Worm (Caenorhabditis elegans) whole organism, L4 larva: Measurements from ENCODE around the gene F33G12.7.
A peak's percentile ranks its signal among the peaks of the same experiment; 100 is the strongest.

Source experiments
- F10B5.3 ChIP-seq: sonication (generic microtip); optimal IDR thresholded peaks from 2 replicates; lab custom pipeline; 2016; ENCODE audit warnings: mild to moderate bottlenecking, missing genetic modification characterization, missing compliant biosample characterization
- F37D6.2 ChIP-seq: sonication (generic microtip); optimal IDR thresholded peaks from 2 replicates; lab custom pipeline; 2016; ENCODE audit warnings: mild to moderate bottlenecking, missing genetic modification characterization, missing compliant biosample characterization
- T20F7.1 ChIP-seq: fragments of 200-800 bp; sonication (Bioruptor generic); optimal IDR thresholded peaks from 2 replicates; lab custom pipeline; 2018; ENCODE audit warnings: mild to moderate bottlenecking, missing genetic modification characterization, missing compliant biosample characterization
- T26A8.4 ChIP-seq: fragments of 200-800 bp; sonication (Bioruptor generic); IDR thresholded peaks from 2 replicates; pipeline ENCODE4 v1.3.6; 2022; ENCODE audit warnings: missing genetic modification characterization, missing compliant biosample characterization
- ZK337.2 ChIP-seq: fragments of 200-800 bp; sonication (Bioruptor generic); IDR thresholded peaks from 2 replicates; pipeline ENCODE4 v1.3.6; 2022; ENCODE audit warnings: missing genetic modification reagents, missing genetic modification characterization, missing compliant biosample characterization
- ZK546.5 ChIP-seq, 2 experiments: sonication (generic microtip); optimal IDR thresholded peaks; 2 replicates each; lab custom pipeline; 2017; ENCODE audit warnings: missing biosample characterization in 2 of 2, missing genetic modification characterization in 2 of 2
- aha-1 ChIP-seq: fragments of 150-350 bp; peaks from one replicate; lab custom pipeline; 2014; ENCODE audit warnings: missing biosample characterization, missing genetic modification characterization
- ama-1 ChIP-seq: fragments of 150-350 bp; optimal IDR thresholded peaks from 2 replicates; lab custom pipeline; 2014; ENCODE audit warnings: inconsistent platforms, mixed read lengths
- arid-1 ChIP-seq: fragments of 200-800 bp; sonication (Bioruptor generic); conservative IDR thresholded peaks from 2 replicates; pipeline ENCODE4 v1.3.6; 2022; ENCODE audit warnings: missing genetic modification reagents, missing genetic modification characterization, missing compliant biosample characterization
- ceh-28 ChIP-seq: fragments of 150-350 bp; optimal IDR thresholded peaks from 2 replicates; lab custom pipeline; 2014; ENCODE audit warnings: missing biosample characterization, missing genetic modification reagents, missing genetic modification characterization
- dmd-6 ChIP-seq: fragments of 200-800 bp; sonication (Bioruptor generic); IDR thresholded peaks from 2 replicates; pipeline ENCODE4 v1.3.6; 2022; ENCODE audit warnings: missing genetic modification reagents, missing genetic modification characterization, missing compliant biosample characterization
- dmd-8 ChIP-seq: fragments of 200-800 bp; sonication (Bioruptor generic); IDR thresholded peaks from 2 replicates; pipeline ENCODE4 v1.3.6; 2022; ENCODE audit warnings: missing genetic modification characterization, missing compliant biosample characterization
- dpl-1 ChIP-seq: fragments of 150-350 bp; optimal IDR thresholded peaks from 2 replicates; lab custom pipeline; 2014; ENCODE audit warnings: missing biosample characterization, missing genetic modification reagents, missing genetic modification characterization
- dve-1 ChIP-seq: sonication (generic microtip); optimal IDR thresholded peaks from 2 replicates; lab custom pipeline; 2017; ENCODE audit warnings: antibody characterized with exemption, mild to moderate bottlenecking, missing genetic modification characterization, missing compliant biosample characterization; ENCODE audit not compliant: insufficient read depth
- jun-1 ChIP-seq: fragments of 150-350 bp; optimal IDR thresholded peaks from 2 replicates; lab custom pipeline; 2014; ENCODE audit warnings: missing biosample characterization, missing genetic modification reagents, missing genetic modification characterization
- lin-1 ChIP-seq: fragments of 200-800 bp; sonication (Bioruptor generic); IDR thresholded peaks from 2 replicates; pipeline ENCODE4 v1.3.6; 2022; ENCODE audit warnings: missing genetic modification reagents, missing genetic modification characterization, missing compliant biosample characterization
- lin-39 ChIP-seq: fragments of 150-350 bp; optimal IDR thresholded peaks from 2 replicates; lab custom pipeline; 2014; ENCODE audit warnings: missing biosample characterization, missing genetic modification reagents, missing genetic modification characterization
- lir-3 ChIP-seq: sonication (generic microtip); optimal IDR thresholded peaks from 2 replicates; lab custom pipeline; 2016; ENCODE audit warnings: mild to moderate bottlenecking, missing genetic modification characterization, missing compliant biosample characterization
- mdl-1 ChIP-seq, 2 experiments: fragments of 150-350 bp in 1 of 2; sonication (generic microtip) in 1 of 2; optimal IDR thresholded peaks; 2 replicates each; lab custom pipeline; 2014 to 2017; ENCODE audit warnings: missing biosample characterization in 2 of 2, missing genetic modification characterization in 2 of 2
- mxl-2 ChIP-seq: fragments of 200-800 bp; sonication (Bioruptor generic); conservative IDR thresholded peaks from 2 replicates; pipeline ENCODE4 v1.3.6; 2022; ENCODE audit warnings: missing genetic modification reagents, missing genetic modification characterization, missing compliant biosample characterization
- mxl-3 ChIP-seq: fragments of 200-800 bp; sonication (Bioruptor generic); optimal IDR thresholded peaks from 2 replicates; lab custom pipeline; 2018; ENCODE audit warnings: mild to moderate bottlenecking, missing genetic modification characterization, missing compliant biosample characterization
- nhr-10 ChIP-seq: fragments of 150-350 bp; optimal IDR thresholded peaks from 2 replicates; lab custom pipeline; 2014; ENCODE audit warnings: missing biosample characterization, missing genetic modification characterization
- nhr-28 ChIP-seq: fragments of 150-350 bp; optimal IDR thresholded peaks from 2 replicates; lab custom pipeline; 2014; ENCODE audit warnings: missing biosample characterization, missing genetic modification characterization
- nhr-6 ChIP-seq: fragments of 150-350 bp; optimal IDR thresholded peaks from 2 replicates; lab custom pipeline; 2014; ENCODE audit warnings: missing biosample characterization, missing genetic modification characterization
- nhr-76 ChIP-seq: fragments of 150-350 bp; optimal IDR thresholded peaks from 2 replicates; lab custom pipeline; 2014; ENCODE audit warnings: missing biosample characterization, missing genetic modification characterization
- nhr-77 ChIP-seq: fragments of 150-350 bp; optimal IDR thresholded peaks from 2 replicates; lab custom pipeline; 2014; ENCODE audit warnings: missing biosample characterization, missing genetic modification characterization
- pha-4 ChIP-seq, 2 experiments: fragments of 150-350 bp in 1 of 2; fragments of 200-800 bp in 1 of 2; sonication (Bioruptor generic) in 1 of 2; IDR thresholded peaks in 1 of 2; optimal IDR thresholded peaks in 1 of 2; 2 replicates each; pipeline versions ENCODE4 v1.3.6 to Lab custom; 2014 to 2022; ENCODE audit warnings: missing genetic modification characterization in 2 of 2, missing genetic modification reagents in 2 of 2, missing biosample characterization in 1 of 2, missing compliant biosample characterization in 1 of 2
- pqm-1 ChIP-seq: sonication (generic microtip); optimal IDR thresholded peaks from 2 replicates; lab custom pipeline; 2017; ENCODE audit warnings: missing biosample characterization, missing genetic modification characterization
- rbr-2 ChIP-seq: sonication (generic microtip); optimal IDR thresholded peaks from 2 replicates; lab custom pipeline; 2016; ENCODE audit warnings: missing genotype, missing genetic modification characterization, missing compliant biosample characterization
- spr-1 ChIP-seq: sonication (generic microtip); optimal IDR thresholded peaks from 2 replicates; lab custom pipeline; 2016; ENCODE audit warnings: mild to moderate bottlenecking, missing genetic modification characterization, missing compliant biosample characterization
- tra-1 ChIP-seq: fragments of 200-800 bp; sonication (Bioruptor generic); IDR thresholded peaks from 2 replicates; pipeline ENCODE4 v1.3.6; 2022; ENCODE audit warnings: missing genetic modification reagents, missing genetic modification characterization, missing compliant biosample characterization
- unc-130 ChIP-seq: sonication (generic microtip); optimal IDR thresholded peaks from 2 replicates; lab custom pipeline; 2016; ENCODE audit warnings: missing genetic modification reagents, missing genetic modification characterization, missing compliant biosample characterization
- unc-62 ChIP-seq, 3 experiments: fragments of 150-350 bp in 1 of 3; sonication (generic microtip); optimal IDR thresholded peaks in 2 of 3; peaks in 1 of 3; 1 replicate in 1 of 3; 2 replicates in 2 of 3; lab custom pipeline; 2014 to 2017; ENCODE audit warnings: missing biosample characterization in 3 of 3, missing genetic modification characterization in 3 of 3, missing genetic modification reagents in 3 of 3, missing genotype in 1 of 3
- zag-1 ChIP-seq: fragments of 150-350 bp; optimal IDR thresholded peaks from 2 replicates; lab custom pipeline; 2014; ENCODE audit warnings: missing biosample characterization, missing genetic modification characterization
- zfp-2 ChIP-seq: sonication (generic microtip); optimal IDR thresholded peaks from 2 replicates; lab custom pipeline; 2016; ENCODE audit warnings: mild to moderate bottlenecking, missing genetic modification characterization, missing compliant biosample characterization
- zfp-3 ChIP-seq: fragments of 200-800 bp; sonication (Bioruptor generic); conservative IDR thresholded peaks from 2 replicates; pipeline ENCODE4 v1.3.6; 2022; ENCODE audit warnings: missing genetic modification reagents, missing genetic modification characterization, missing compliant biosample characterization
- zip-2 ChIP-seq: fragments of 150-350 bp; optimal IDR thresholded peaks from 2 replicates; lab custom pipeline; 2014; ENCODE audit warnings: missing biosample characterization, missing genetic modification characterization
- ztf-7 ChIP-seq: fragments of 150-350 bp; optimal IDR thresholded peaks from 2 replicates; lab custom pipeline; 2014; ENCODE audit warnings: missing biosample characterization, missing genetic modification characterization

The F33G12.7 gene

ce11 chrII:5081124-5081913 lies 40.8 kb upstream of the F33G12.7 start, which contains the start of gene dsh-2 (continued):
- TF ChIP-seq mdl-1 (tag; optimal IDR thresholded peaks at IDR 0.05; lab: Kevin White, UChicago), result peak in 1 of 2 experiments; percentile 30
- peak; percentile 77 for TF ChIP-seq dpl-1
- TF ChIP-seq nhr-28 (tag; lab: Kevin White, UChicago), result peak; percentile 42
- TF ChIP-seq dmd-8, result no peak
- TF ChIP-seq pha-4 (GFP tag; IDR thresholded peaks at IDR 0.05; lab: Robert Waterston, UW), result no peak
- peak; percentile 43 for TF ChIP-seq pha-4 (tag; optimal IDR thresholded peaks at IDR 0.05; lab: Kevin White, UChicago)
- TF ChIP-seq nhr-77 (tag; lab: Kevin White, UChicago), result no peak
- peak in 1 of 2 experiments; percentile 92 for TF ChIP-seq unc-62 (GFP tag; optimal IDR thresholded peaks at IDR 0.05 in 1 of 2; lab: Kevin White, UChicago)
- TF ChIP-seq unc-62 (tag; optimal IDR thresholded peaks at IDR 0.05; lab: Kevin White, UChicago), result no peak
- peak; percentile 26 for TF ChIP-seq rbr-2 (tag; lab: Kevin White, UChicago)
- no peak for TF ChIP-seq F37D6.2
- no peak for TF ChIP-seq zfp-3 (GFP tag; lab: Robert Waterston, UW)
- TF ChIP-seq ZK337.2 (GFP tag; lab: Robert Waterston, UW), result no peak
- TF ChIP-seq dve-1 (tag; lab: Kevin White, UChicago), result peak; percentile 70
- TF ChIP-seq unc-130 (GFP tag; lab: Kevin White, UChicago), result peak; percentile 27
- TF ChIP-seq aha-1 (tag; lab: Kevin White, UChicago), result peak; percentile 27
- TF ChIP-seq ztf-7 (tag; lab: Kevin White, UChicago), result no peak
- TF ChIP-seq ceh-28, result peak; percentile 25
- TF ChIP-seq nhr-6 (tag; lab: Kevin White, UChicago), result peak; percentile 57
- TF ChIP-seq dmd-6 (GFP tag; lab: Robert Waterston, UW), result peak; percentile 13; the same call in 1 of the 2 replicates
- TF ChIP-seq, all 104 proteins: peak for 22

ce11 chrII:5071265-5071664 lies 30.8 kb upstream of the F33G12.7 start, which contains the start of gene C27A2.7:
TSS of gene C27A2.7 (minus strand) at chrII:5071365.
- TF ChIP-seq lin-1 (GFP tag; lab: Robert Waterston, UW), result no peak
- no peak for TF ChIP-seq jun-1 (tag; lab: Kevin White, UChicago)
- TF ChIP-seq zip-2 (tag; lab: Kevin White, UChicago), result no peak
- TF ChIP-seq nhr-10 (tag; lab: Kevin White, UChicago), result no peak
- TF ChIP-seq lin-39 (tag; lab: Kevin White, UChicago), result no peak
- TF ChIP-seq lir-3 (tag; lab: Kevin White, UChicago), result no peak
- TF ChIP-seq T26A8.4, result no peak
- TF ChIP-seq zfp-2 (tag; lab: Kevin White, UChicago), result no peak
- no peak for TF ChIP-seq F10B5.3 (tag; lab: Kevin White, UChicago)
- no peak for TF ChIP-seq ama-1 (lab: Kevin White, UChicago)
- no peak for TF ChIP-seq ZK546.5 (tag; optimal IDR thresholded peaks at IDR 0.05; lab: Kevin White, UChicago)
- TF ChIP-seq mxl-2 (GFP tag; lab: Robert Waterston, UW), result no peak
- TF ChIP-seq arid-1 (GFP tag; lab: Robert Waterston, UW), result no peak
- no peak for TF ChIP-seq pqm-1 (tag; lab: Kevin White, UChicago)
- no peak for TF ChIP-seq nhr-77 (tag; lab: Kevin White, UChicago)
- no peak for TF ChIP-seq pha-4 (GFP tag; IDR thresholded peaks at IDR 0.05; lab: Robert Waterston, UW)
- TF ChIP-seq pha-4 (tag; optimal IDR thresholded peaks at IDR 0.05; lab: Kevin White, UChicago), result no peak
- no peak for TF ChIP-seq nhr-76
- no peak for TF ChIP-seq mxl-3 (GFP tag; lab: Kevin White, UChicago)
- no peak for TF ChIP-seq zag-1 (tag; lab: Kevin White, UChicago)
- TF ChIP-seq T20F7.1 (GFP tag; lab: Kevin White, UChicago), result no peak

- TF ChIP-seq unc-62 (GFP tag; optimal IDR thresholded peaks at IDR 0.05 in 1 of 2; lab: Kevin White, UChicago) (no peak), unc-62 (tag; optimal IDR thresholded peaks at IDR 0.05; lab: Kevin White, UChicago) (no peak), aha-1 (tag; lab: Kevin White, UChicago) (peak; percentile 14), nhr-6 (tag; lab: Kevin White, UChicago) (no peak), spr-1 (tag; lab: Kevin White, UChicago) (no peak), tra-1 (no peak)
- TF ChIP-seq, all 104 proteins: peak for 1
These were observed 29.0 kb upstream of the F33G12.7 start, which contains the start of gene idpb-2 for ce11 chrII:5069525-5069924. TSS of gene idpb-2 (minus strand) at chrII:5069625.
